Fruit fly (Drosophila melanogaster): ENCODE results near the gene CG10958.

CG10958 gene

DNA sequence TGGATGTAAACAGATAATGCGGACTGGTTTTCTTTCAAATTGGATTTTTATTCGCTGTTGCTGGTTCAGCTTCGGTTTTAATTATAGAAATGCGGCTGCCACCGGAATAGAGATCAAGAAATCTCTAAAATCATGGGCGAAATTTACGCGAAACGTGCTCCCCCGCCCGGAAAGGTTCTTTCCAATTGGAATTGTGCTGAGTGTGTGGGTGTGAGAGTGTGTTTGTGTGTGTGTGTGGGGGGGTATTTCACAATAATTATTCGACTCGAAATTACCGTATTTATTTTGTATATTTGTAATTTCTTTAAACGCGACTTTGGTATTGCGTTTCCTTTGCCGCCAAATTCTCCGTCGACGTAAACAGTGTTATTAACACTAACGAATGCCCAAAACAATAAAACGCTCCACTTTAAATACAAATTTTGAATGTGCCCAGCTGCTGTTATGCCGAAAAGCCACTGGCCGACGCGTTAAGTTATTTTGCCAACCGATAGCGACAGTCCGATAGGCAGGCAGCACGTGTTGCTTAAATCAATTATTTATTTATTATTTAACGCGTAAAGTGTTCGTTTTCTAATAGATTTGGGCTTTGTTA, 16.3 kb upstream of the CG10958 start, which contains the start of gene Gclc (continued):
- TF ChIP-seq Atf6 (GFP tag; IDR thresholded peaks at IDR 0.05) (0 out of 2 replicates have a peak, but pooled peaks have one; percentile 8), ab (GFP tag; optimal IDR thresholded peaks at IDR 0.05) (no peak), CG11456 (GFP tag; IDR thresholded peaks at IDR 0.05) (no peak), Myb (GFP tag; optimal IDR thresholded peaks at IDR 0.05) (peak; percentile 18), Rfx (GFP tag; IDR thresholded peaks at IDR 0.05) (peak; percentile 26; the same call in 1 of the 2 replicates), Ptx1 (GFP tag; IDR thresholded peaks at IDR 0.05) (no peak), jing (GFP tag; optimal IDR thresholded peaks at IDR 0.05) (no peak), Rx (GFP tag; IDR thresholded peaks at IDR 0.05) (no peak), al (GFP tag; IDR thresholded peaks at IDR 0.05) (no peak), ERR (GFP tag; optimal IDR thresholded peaks at IDR 0.05) (no peak)

DNA sequence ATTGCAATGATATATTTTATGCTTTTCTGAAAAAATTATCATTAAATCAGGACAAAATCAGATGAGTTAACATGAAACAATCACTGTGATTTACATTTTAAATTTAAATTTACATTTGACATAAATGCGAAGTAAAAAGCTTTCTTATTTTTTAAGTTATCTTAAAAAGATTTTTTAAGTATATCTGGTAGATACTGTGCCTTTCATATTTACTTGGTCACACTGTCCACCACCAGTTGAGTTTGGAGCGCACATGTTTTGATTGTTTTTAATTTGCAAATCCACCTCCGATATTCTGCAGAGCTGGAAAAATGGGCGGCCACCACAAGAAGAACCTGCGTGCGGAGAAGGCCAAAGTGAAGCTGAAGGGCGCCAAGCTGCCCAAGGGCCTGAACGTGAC, 15.3 kb upstream of the CG10958 start, which contains the start of gene CG1575:
Gene CG1575 (plus strand): TSS at position 200 of the 400 bp plus-strand sequence.
- TF ChIP-seq H15 (GFP tag; IDR thresholded peaks at IDR 0.05), result no peak
- TF ChIP-seq Dp (GFP tag; optimal IDR thresholded peaks at IDR 0.05), result peak; percentile 58
- peak; percentile 53 for TF ChIP-seq CG13287 (GFP tag; IDR thresholded peaks at IDR 0.05; ENCODE audit: partially characterized antibody)
- TF ChIP-seq E2f2 (GFP tag; IDR thresholded peaks at IDR 0.05), result peak; percentile 67
- TF ChIP-seq h (optimal IDR thresholded peaks at IDR 0.05), result no peak
- no peak for TF ChIP-seq CG15479 (GFP tag; optimal IDR thresholded peaks at IDR 0.05)
- no peak for TF ChIP-seq chinmo (GFP tag; IDR thresholded peaks at IDR 0.05; ENCODE audit: partially characterized antibody)
- no peak for TF ChIP-seq Ssrp (tag; optimal IDR thresholded peaks at IDR 0.05)
- no peak for TF ChIP-seq CG31365 (tag; optimal IDR thresholded peaks at IDR 0.05)
- no peak for TF ChIP-seq CG11723 (GFP tag; optimal IDR thresholded peaks at IDR 0.05)
- no peak for TF ChIP-seq CG17912 (GFP tag; optimal IDR thresholded peaks at IDR 0.05)
- TF ChIP-seq CG34224 (GFP tag; IDR thresholded peaks at IDR 0.05; ENCODE audit: partially characterized antibody), result peak; percentile 10; the same call in 1 of the 3 replicates
- TF ChIP-seq Hr39 (optimal IDR thresholded peaks at IDR 0.05), result no peak
- no peak for TF ChIP-seq Ada2b (GFP tag; IDR thresholded peaks at IDR 0.05)
- TF ChIP-seq caup (GFP tag; optimal IDR thresholded peaks at IDR 0.05; ENCODE audit: severe bottlenecking), result no peak
- no peak for TF ChIP-seq unpg (GFP tag; optimal IDR thresholded peaks at IDR 0.05)
- TF ChIP-seq Myb (GFP tag; optimal IDR thresholded peaks at IDR 0.05), result no peak
- TF ChIP-seq abd-A (tag; optimal IDR thresholded peaks at IDR 0.05), result no peak
- no peak for TF ChIP-seq HmgD (GFP tag; optimal IDR thresholded peaks at IDR 0.05)
- TF ChIP-seq CG8359 (GFP tag; optimal IDR thresholded peaks at IDR 0.05; ENCODE audit: borderline replicate concordance), result no peak
- TF ChIP-seq vfl (GFP tag; optimal IDR thresholded peaks at IDR 0.05), result no peak
- TF ChIP-seq Bdp1 (GFP tag; optimal IDR thresholded peaks at IDR 0.05), result no peak
- TF ChIP-seq ttk (GFP tag; IDR thresholded peaks at IDR 0.05), result no peak
- no peak for TF ChIP-seq Optix (GFP tag; IDR thresholded peaks at IDR 0.05)
- TF ChIP-seq Trl (optimal IDR thresholded peaks at IDR 0.05), result no peak
- no peak for TF ChIP-seq Trl (GFP tag; optimal IDR thresholded peaks at IDR 0.05)
- TF ChIP-seq her (GFP tag; optimal IDR thresholded peaks at IDR 0.05), result no peak
- no peak for TF ChIP-seq yki (optimal IDR thresholded peaks at IDR 0.05)
- peak; percentile 28 for TF ChIP-seq pzg (GFP tag; optimal IDR thresholded peaks at IDR 0.05)
- TF ChIP-seq shn (GFP tag; optimal IDR thresholded peaks at IDR 0.05), result no peak
- no peak for TF ChIP-seq sd (tag; optimal IDR thresholded peaks at IDR 0.05)
- TF ChIP-seq sc (optimal IDR thresholded peaks at IDR 0.05), result no peak
- no peak for TF ChIP-seq sc (GFP tag; optimal IDR thresholded peaks at IDR 0.05)
- no peak for TF ChIP-seq HHEX (GFP tag; optimal IDR thresholded peaks at IDR 0.05)
- TF ChIP-seq CG7556 (GFP tag; optimal IDR thresholded peaks at IDR 0.05), result no peak
- TF ChIP-seq CG32772 (GFP tag; IDR thresholded peaks at IDR 0.05), result no peak
- peak; percentile 50 for TF ChIP-seq gfzf (GFP tag; optimal IDR thresholded peaks at IDR 0.05)
- no peak for TF ChIP-seq twi (tag; optimal IDR thresholded peaks at IDR 0.05)
- TF ChIP-seq crc (GFP tag; optimal IDR thresholded peaks at IDR 0.05), result no peak
- no peak for TF ChIP-seq Sin3A (optimal IDR thresholded peaks at IDR 0.05)
- TF ChIP-seq CG8478 (optimal IDR thresholded peaks at IDR 0.05), result no peak
- TF ChIP-seq CG12236 (GFP tag; optimal IDR thresholded peaks at IDR 0.05), result no peak
- TF ChIP-seq cg (GFP tag; optimal IDR thresholded peaks at IDR 0.05), result no peak

Measured in whole organism, embryonic.